Fruit fly (Drosophila melanogaster) whole organism, embryonic: ENCODE measurements around the gene CG8042.

Experiments
- CG11560 ChIP-seq: fragments of 200-800 bp; sonication (Bioruptor generic); IDR thresholded peaks from 3 replicates; pipeline ENCODE4 v1.3.6; 2022; ENCODE audit warnings: missing biosample characterization, missing genetic modification characterization
- CG13287 ChIP-seq: fragments of 200-800 bp; sonication (Bioruptor generic); IDR thresholded peaks from 2 replicates; pipeline ENCODE4 v1.3.6; 2022; ENCODE audit warnings: missing biosample characterization, missing genetic modification characterization; ENCODE audit not compliant: partially characterized antibody
- CG18011 ChIP-seq: fragments of 200-800 bp; sonication (Bioruptor generic); optimal IDR thresholded peaks from 2 replicates; lab custom pipeline; 2017; ENCODE audit warnings: missing biosample characterization, missing genetic modification characterization, mild to moderate bottlenecking, moderate library complexity, missing genotype
- CG6854 ChIP-seq: fragments of 200-800 bp; sonication (Bioruptor generic); optimal IDR thresholded peaks from 3 replicates; lab custom pipeline; 2017; ENCODE audit warnings: missing biosample characterization, mild to moderate bottlenecking, missing genetic modification characterization
- D19B ChIP-seq: fragments of 200-800 bp; sonication (Bioruptor generic); optimal IDR thresholded peaks from 2 replicates; lab custom pipeline; 2017; ENCODE audit warnings: missing biosample characterization, mild to moderate bottlenecking, missing genetic modification characterization
- bab2 ChIP-seq: fragments of 200-800 bp; sonication (Bioruptor generic); optimal IDR thresholded peaks from 2 replicates; lab custom pipeline; 2016; ENCODE audit warnings: missing biosample characterization, missing genetic modification characterization
- bowl ChIP-seq: fragments of 200-800 bp; sonication (Bioruptor generic); IDR thresholded peaks from 2 replicates; pipeline ENCODE4 v1.3.6; 2022; ENCODE audit warnings: missing biosample characterization, missing genetic modification characterization
- kni ChIP-seq: fragments of 200-800 bp; sonication (Bioruptor generic); optimal IDR thresholded peaks from 3 replicates; lab custom pipeline; 2017; ENCODE audit warnings: mild to moderate bottlenecking, missing biosample characterization, missing genetic modification reagents, missing genetic modification characterization
- ranshi ChIP-seq: fragments of 200-800 bp; sonication (Bioruptor generic); IDR thresholded peaks from 2 replicates; pipeline ENCODE4 v1.3.6; 2022; ENCODE audit warnings: missing biosample characterization, missing genetic modification characterization
- repo ChIP-seq: fragments of 200-800 bp; sonication (Bioruptor generic); optimal IDR thresholded peaks from 2 replicates; lab custom pipeline; 2016; ENCODE audit warnings: missing biosample characterization, missing genetic modification characterization
- tll ChIP-seq, 2 experiments: fragments of 200-800 bp in 1 of 2; fragments of >200 bp in 1 of 2; sonication (Bioruptor generic) in 1 of 2; optimal IDR thresholded peaks; 2 replicates each; lab custom pipeline; 2017 to 2019; ENCODE audit warnings: missing biosample characterization in 2 of 2, missing genetic modification characterization in 2 of 2, mild to moderate bottlenecking in 1 of 2, moderate library complexity in 1 of 2

dm6 chr3L:8013001-8013864, 38.4 kb upstream of the CG8042 start:
- TF ChIP-seq bab2 (GFP tag; lab: Kevin White, UChicago) (no peak), CG18011 (GFP tag; lab: Kevin White, UChicago) (no peak), tll (GFP tag; optimal IDR thresholded peaks at IDR 0.05; lab: Kevin White, UChicago) (no peak), bowl (GFP tag; lab: Robert Waterston, UW) (no peak), D19B (GFP tag; lab: Kevin White, UChicago) (no peak), CG11560 (no peak), CG13287 (GFP tag; lab: Robert Waterston, UW) (no peak), CG6854 (no peak), kni (GFP tag; lab: Kevin White, UChicago) (no peak), repo (no peak), ranshi (GFP tag; lab: Robert Waterston, UW) (no peak)
